Worm (Caenorhabditis elegans): ENCODE measurements around the gene cox-11.

DNA sequence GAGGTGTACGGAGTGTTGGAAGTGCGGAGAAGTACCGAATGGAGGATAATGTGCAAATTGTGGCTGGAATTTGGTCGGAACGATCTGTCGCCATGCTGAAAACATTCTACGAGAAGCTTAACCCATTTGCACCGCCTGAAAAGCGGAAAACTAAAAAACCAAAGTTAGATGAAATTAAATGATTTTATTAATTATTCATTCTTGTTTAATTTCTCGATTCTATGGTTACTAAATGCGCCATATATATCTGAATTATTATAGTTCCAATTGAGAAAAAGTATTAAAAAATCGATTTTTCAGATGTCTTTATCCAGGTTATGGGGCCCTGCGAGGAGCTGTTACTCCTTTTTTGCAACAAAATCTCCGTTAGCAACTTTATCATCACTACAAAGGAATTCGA lies at the start of gene cox-11:
- TF ChIP-seq dao-5 (tag; optimal IDR thresholded peaks at IDR 0.05) (no peak), him-1 (tag; optimal IDR thresholded peaks at IDR 0.05) (no peak), W03F9.2 (tag; optimal IDR thresholded peaks at IDR 0.05) (no peak)

Measured in whole organism, L4/young adult.